Worm (Caenorhabditis elegans): ENCODE results near the gene R10E9.4.

DNA sequence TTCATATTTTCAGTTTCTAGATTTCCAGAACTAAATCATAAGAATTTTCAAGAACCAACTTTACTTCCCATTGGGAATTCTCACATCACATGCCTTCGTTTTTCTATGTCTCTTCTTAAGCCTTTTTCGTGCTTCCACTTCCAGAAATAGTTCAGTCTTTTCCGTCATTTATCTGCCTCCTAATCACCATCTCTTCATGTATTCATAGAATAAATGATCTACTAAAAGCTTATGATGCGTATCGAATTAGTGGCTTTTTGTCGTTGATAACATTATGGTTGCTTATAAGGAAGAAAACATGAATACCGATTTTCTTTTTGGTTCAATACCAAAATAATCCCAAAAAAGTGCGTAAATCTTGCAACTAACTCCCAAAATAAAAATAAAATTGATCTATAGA lies 17.8 kb downstream of the R10E9.4 start:
- TF ChIP-seq ceh-16 (tag; optimal IDR thresholded peaks at IDR 0.05) (no peak), nhr-11 (tag; optimal IDR thresholded peaks at IDR 0.05) (no peak), aly-2 (tag; optimal IDR thresholded peaks at IDR 0.05) (no peak), crh-2 (tag; optimal IDR thresholded peaks at IDR 0.05) (no peak), ztf-11 (tag; optimal IDR thresholded peaks at IDR 0.05) (no peak), C34F6.9 (tag; optimal IDR thresholded peaks at IDR 0.05) (no peak), zag-1 (tag; optimal IDR thresholded peaks at IDR 0.05) (no peak), egl-27 (tag; optimal IDR thresholded peaks at IDR 0.05) (no peak), elt-3 (tag; optimal IDR thresholded peaks at IDR 0.05) (no peak), elt-1 (tag; optimal IDR thresholded peaks at IDR 0.05) (no peak), unc-55 (GFP tag; optimal IDR thresholded peaks at IDR 0.05) (peak; percentile 71), lin-13 (GFP tag; optimal IDR thresholded peaks at IDR 0.05) (no peak), dmd-4 (tag; optimal IDR thresholded peaks at IDR 0.05) (no peak)

Data from whole organism, L2 larva.